6 worm cellular contexts compared by ENCODE assay signal in genomic region chrII:8742972-8743371, ce11.
TF ChIP-seq lines count a peak whose summit lies in the region.

No protein-coding gene starts in this region.

TF ChIP-seq in whole organism, L1 larva, 84 proteins besides CTCF, POLR2A, EP300 and RAD21:
- TF ChIP-seq lin-14 (GFP tag; optimal IDR thresholded peaks at IDR 0.05; lab: Kevin White, UChicago) (peak; percentile 57), rnt-1 (tag; optimal IDR thresholded peaks at IDR 0.05; lab: Kevin White, UChicago) (peak; percentile 29), hpl-2 (GFP tag; optimal IDR thresholded peaks at IDR 0.05; lab: Kevin White, UChicago) (no peak), lsy-2 (tag; optimal IDR thresholded peaks at IDR 0.05; lab: Kevin White, UChicago) (peak; percentile 21 to 40), efl-1 (optimal IDR thresholded peaks at IDR 0.05; lab: Kevin White, UChicago) (peak in 1 of 2 experiments; percentile 29), efl-1 (GFP tag; optimal IDR thresholded peaks at IDR 0.05 in 1 of 2; lab: Kevin White, UChicago) (peak in 1 of 2 experiments; percentile 5), nhr-20 (tag; optimal IDR thresholded peaks at IDR 0.05; lab: Kevin White, UChicago) (no peak), fkh-10 (GFP tag; optimal IDR thresholded peaks at IDR 0.05; lab: Kevin White, UChicago) (no peak), fkh-8 (tag; optimal IDR thresholded peaks at IDR 0.05; lab: Kevin White, UChicago) (peak; percentile 59), ceh-82 (tag; optimal IDR thresholded peaks at IDR 0.05; lab: Kevin White, UChicago) (peak in 1 of 3 experiments; percentile 10), tbx-2 (tag; optimal IDR thresholded peaks at IDR 0.05; lab: Kevin White, UChicago) (no peak), dpl-1 (GFP tag; optimal IDR thresholded peaks at IDR 0.05; lab: Kevin White, UChicago) (peak in 1 of 3 experiments; percentile 41)

TF ChIP-seq in whole organism, L2 larva, 48 proteins besides CTCF, POLR2A, EP300 and RAD21:
- TF ChIP-seq ceh-82 (tag; optimal IDR thresholded peaks at IDR 0.05; lab: Kevin White, UChicago) (no peak), lsy-2 (tag; optimal IDR thresholded peaks at IDR 0.05; lab: Kevin White, UChicago) (peak in 1 of 2 experiments; percentile 49), lin-11 (tag; optimal IDR thresholded peaks at IDR 0.05; lab: Kevin White, UChicago) (peak; percentile 26), egl-27 (tag; optimal IDR thresholded peaks at IDR 0.05; lab: Kevin White, UChicago) (no peak), lin-13 (GFP tag; optimal IDR thresholded peaks at IDR 0.05; lab: Kevin White, UChicago) (peak; percentile 14), C34F6.9 (tag; optimal IDR thresholded peaks at IDR 0.05; lab: Kevin White, UChicago) (peak; percentile 34), Y55F3AM.14 (GFP tag; optimal IDR thresholded peaks at IDR 0.05; lab: Kevin White, UChicago) (no peak)

TF ChIP-seq in whole organism, L3 larva, 47 proteins besides CTCF, POLR2A, EP300 and RAD21:
- peak; percentile 21 for TF ChIP-seq lin-15B (tag; optimal IDR thresholded peaks at IDR 0.05; lab: Kevin White, UChicago)
- no peak for TF ChIP-seq ceh-9 (tag; optimal IDR thresholded peaks at IDR 0.05; lab: Kevin White, UChicago)

TF ChIP-seq in whole organism, L4 larva, 104 proteins besides CTCF, POLR2A, EP300 and RAD21:
- TF ChIP-seq lir-3 (tag; optimal IDR thresholded peaks at IDR 0.05; lab: Kevin White, UChicago) (no peak), lsy-2 (tag; optimal IDR thresholded peaks at IDR 0.05; lab: Kevin White, UChicago) (peak in 1 of 2 experiments; percentile 42), mdl-1 (tag; optimal IDR thresholded peaks at IDR 0.05; lab: Kevin White, UChicago) (no peak), dmd-8 (GFP tag; IDR thresholded peaks at IDR 0.05; lab: Robert Waterston, UW) (no peak), hlh-30 (tag; optimal IDR thresholded peaks at IDR 0.05; lab: Kevin White, UChicago; ENCODE audit: insufficient read depth) (peak; percentile 69), nhr-28 (tag; optimal IDR thresholded peaks at IDR 0.05; lab: Kevin White, UChicago) (no peak), ztf-7 (tag; optimal IDR thresholded peaks at IDR 0.05; lab: Kevin White, UChicago) (no peak), ceh-28 (tag; optimal IDR thresholded peaks at IDR 0.05; lab: Kevin White, UChicago) (no peak), nhr-237 (tag; optimal IDR thresholded peaks at IDR 0.05; lab: Kevin White, UChicago) (no peak), hmg-1.1 (GFP tag; IDR thresholded peaks at IDR 0.05; lab: Robert Waterston, UW) (peak; percentile 46; the same call in 1 of the 2 replicates), unc-130 (GFP tag; optimal IDR thresholded peaks at IDR 0.05; lab: Kevin White, UChicago) (no peak), lin-13 (GFP tag; optimal IDR thresholded peaks at IDR 0.05; lab: Kevin White, UChicago) (no peak), F37D6.2 (tag; optimal IDR thresholded peaks at IDR 0.05; lab: Kevin White, UChicago) (no peak), lim-7 (GFP tag; IDR thresholded peaks at IDR 0.05; lab: Robert Waterston, UW) (no peak), mxl-2 (GFP tag; conservative IDR thresholded peaks at IDR 0.05; lab: Robert Waterston, UW) (no peak), daf-19 (GFP tag; conservative IDR thresholded peaks at IDR 0.05; lab: Robert Waterston, UW) (no peak), T20F7.1 (GFP tag; optimal IDR thresholded peaks at IDR 0.05; lab: Kevin White, UChicago) (no peak)
TF ChIP-seq in whole organism, L4 larva: peak in this region for 3.

TF ChIP-seq in whole organism, late embryonic, 69 proteins besides CTCF, POLR2A, EP300 and RAD21:
- TF ChIP-seq pat-9 (tag; optimal IDR thresholded peaks at IDR 0.05; lab: Kevin White, UChicago): no peak
- no peak for TF ChIP-seq hlh-13 (GFP tag; optimal IDR thresholded peaks at IDR 0.05; lab: Kevin White, UChicago)
- no peak for TF ChIP-seq sox-4 (tag; optimal IDR thresholded peaks at IDR 0.05; lab: Kevin White, UChicago)
- TF ChIP-seq hlh-6 (tag; optimal IDR thresholded peaks at IDR 0.05; lab: Kevin White, UChicago): no peak
- TF ChIP-seq ceh-48 (tag; optimal IDR thresholded peaks at IDR 0.05; lab: Kevin White, UChicago): peak; percentile 2
- TF ChIP-seq ceh-34 (tag; optimal IDR thresholded peaks at IDR 0.05; lab: Kevin White, UChicago): no peak
- no peak for TF ChIP-seq K02D7.2 (tag; optimal IDR thresholded peaks at IDR 0.05; lab: Kevin White, UChicago)
- no peak for TF ChIP-seq dve-1 (tag; optimal IDR thresholded peaks at IDR 0.05; lab: Kevin White, UChicago)
- TF ChIP-seq pag-3 (tag; optimal IDR thresholded peaks at IDR 0.05; lab: Kevin White, UChicago; ENCODE audit: borderline replicate concordance): no peak
- peak; percentile 25 for TF ChIP-seq hlh-30 (tag; optimal IDR thresholded peaks at IDR 0.05; lab: Kevin White, UChicago; ENCODE audit: insufficient read depth)
- TF ChIP-seq unc-86 (tag; optimal IDR thresholded peaks at IDR 0.05; lab: Kevin White, UChicago): no peak
- TF ChIP-seq odd-2 (tag; optimal IDR thresholded peaks at IDR 0.05; lab: Kevin White, UChicago): no peak
- TF ChIP-seq ceh-14 (tag; optimal IDR thresholded peaks at IDR 0.05; lab: Kevin White, UChicago): no peak
- no peak for TF ChIP-seq C08G9.2 (tag; optimal IDR thresholded peaks at IDR 0.05; lab: Kevin White, UChicago)
- no peak for TF ChIP-seq lin-11 (tag; optimal IDR thresholded peaks at IDR 0.05; lab: Kevin White, UChicago)
- no peak for TF ChIP-seq F13H6.1 (tag; optimal IDR thresholded peaks at IDR 0.05; lab: Kevin White, UChicago)
- no peak for TF ChIP-seq Y22D7AL.16 (tag; optimal IDR thresholded peaks at IDR 0.05; lab: Kevin White, UChicago)
- no peak for TF ChIP-seq tbx-2 (tag; optimal IDR thresholded peaks at IDR 0.05; lab: Kevin White, UChicago)
- TF ChIP-seq madf-2 (tag; optimal IDR thresholded peaks at IDR 0.05; lab: Kevin White, UChicago): no peak
- TF ChIP-seq C38D4.7 (GFP tag; optimal IDR thresholded peaks at IDR 0.05; lab: Kevin White, UChicago): no peak
- no peak for TF ChIP-seq sox-2 (GFP tag; IDR thresholded peaks at IDR 0.05; lab: Robert Waterston, UW)
- peak; percentile 40 for TF ChIP-seq unc-42 (tag; optimal IDR thresholded peaks at IDR 0.05; lab: Kevin White, UChicago)
- TF ChIP-seq ceh-9 (tag; optimal IDR thresholded peaks at IDR 0.05; lab: Kevin White, UChicago): no peak

TF ChIP-seq in whole organism, young adult, 124 proteins besides CTCF, POLR2A, EP300 and RAD21:
- peak; percentile 41 for TF ChIP-seq ztf-18 (tag; optimal IDR thresholded peaks at IDR 0.05; lab: Kevin White, UChicago)
- no peak for TF ChIP-seq B0261.1 (tag; optimal IDR thresholded peaks at IDR 0.05; lab: Kevin White, UChicago)
- no peak for TF ChIP-seq Y79H2A.3 (GFP tag; conservative IDR thresholded peaks at IDR 0.05; lab: Robert Waterston, UW)
- TF ChIP-seq snpc-3.4 (tag; optimal IDR thresholded peaks at IDR 0.05; lab: Kevin White, UChicago): peak; percentile 2
